Fruit fly (Drosophila melanogaster) whole organism, wandering third instar larva: ENCODE results near the gene CG40486.

ENCODE experiments used
- Abd-B ChIP-seq: fragments of >200 bp; optimal IDR thresholded peaks from 2 replicates; lab custom pipeline; 2017; ENCODE audit warnings: missing biosample characterization, missing genetic modification characterization
- CG32264 ChIP-seq: fragments of 200-800 bp; sonication (Bioruptor generic); optimal IDR thresholded peaks from 2 replicates; lab custom pipeline; 2016; ENCODE audit warnings: missing biosample characterization, missing genetic modification characterization
- CrebA ChIP-seq: fragments of 200-800 bp; sonication (Bioruptor generic); optimal IDR thresholded peaks from 2 replicates; lab custom pipeline; 2016; ENCODE audit warnings: missing biosample characterization, mild to moderate bottlenecking, missing genetic modification characterization, borderline replicate concordance
- Dfd ChIP-seq: fragments of >200 bp; optimal IDR thresholded peaks from 2 replicates; lab custom pipeline; 2017; ENCODE audit warnings: missing biosample characterization, missing genetic modification characterization
- Dif ChIP-seq: fragments of 200-275, 200-300 bp; sonication (Bioruptor generic); optimal IDR thresholded peaks from 2 replicates; lab custom pipeline; 2018; ENCODE audit warnings: missing biosample characterization, missing genetic modification characterization; ENCODE audit not compliant: partially characterized antibody
- GATAd ChIP-seq: sonication (Bioruptor generic); optimal IDR thresholded peaks from 2 replicates; lab custom pipeline; 2016; ENCODE audit warnings: missing biosample characterization, missing genetic modification characterization
- HLH106 ChIP-seq: fragments of 200-800 bp; optimal IDR thresholded peaks from 3 replicates; lab custom pipeline; 2019; ENCODE audit warnings: missing biosample characterization, mild to moderate bottlenecking, missing genetic modification characterization, moderate library complexity
- Hnf4 ChIP-seq: fragments of 200-800 bp; sonication (Bioruptor generic); optimal IDR thresholded peaks from 2 replicates; lab custom pipeline; 2016; ENCODE audit warnings: missing biosample characterization, mild to moderate bottlenecking, missing genetic modification characterization
- Hr78 ChIP-seq: fragments of >200 bp; optimal IDR thresholded peaks from 2 replicates; lab custom pipeline; 2017; ENCODE audit warnings: missing biosample characterization, missing genetic modification characterization
- Hr83 ChIP-seq: fragments of 200-300 bp; sonication (Bioruptor generic); optimal IDR thresholded peaks from 2 replicates; lab custom pipeline; 2016; ENCODE audit warnings: missing biosample characterization, mild to moderate bottlenecking, missing genetic modification characterization, moderate library complexity; ENCODE audit not compliant: poor library complexity, severe bottlenecking
- Jra ChIP-seq: sonication (Bioruptor generic); optimal IDR thresholded peaks from 2 replicates; lab custom pipeline; 2016; ENCODE audit warnings: missing biosample characterization, missing genetic modification characterization
- Mio ChIP-seq: sonication (Bioruptor generic); optimal IDR thresholded peaks from 2 replicates; lab custom pipeline; 2016; ENCODE audit warnings: missing biosample characterization, missing genetic modification characterization
- Myc ChIP-seq: fragments of >200 bp; optimal IDR thresholded peaks from 2 replicates; lab custom pipeline; 2017
- N ChIP-seq: fragments of >200 bp; optimal IDR thresholded peaks from 2 replicates; lab custom pipeline; 2018; ENCODE audit warnings: missing biosample characterization, missing external identifiers, missing genetic modification characterization
- Sp1 ChIP-seq: fragments of 200-800 bp; sonication (Bioruptor generic); optimal IDR thresholded peaks from 3 replicates; lab custom pipeline; 2019; ENCODE audit warnings: missing biosample characterization, mild to moderate bottlenecking, missing genetic modification characterization, moderate library complexity
- Vsx2 ChIP-seq: fragments of 200-300, 225-300 bp; sonication (Bioruptor generic); optimal IDR thresholded peaks from 2 replicates; lab custom pipeline; 2018; ENCODE audit warnings: missing biosample characterization, missing genetic modification characterization; ENCODE audit not compliant: partially characterized antibody
- dl ChIP-seq, 2 experiments: fragments of 175-275, 200-275 bp in 1 of 2; fragments of 200-275 bp in 1 of 2; sonication (Bioruptor generic); optimal IDR thresholded peaks; lab custom pipeline; 2018; ENCODE audit warnings: mild to moderate bottlenecking in 2 of 2, missing biosample characterization in 2 of 2, missing genetic modification characterization in 2 of 2, moderate library complexity in 2 of 2; ENCODE audit not compliant: partially characterized antibody in 2 of 2, insufficient read depth in 1 of 2
- dmrt93B ChIP-seq: fragments of 200-800 bp; sonication (Bioruptor generic); optimal IDR thresholded peaks from 2 replicates; lab custom pipeline; 2018; ENCODE audit warnings: missing biosample characterization, mild to moderate bottlenecking, missing genetic modification characterization
- dsf ChIP-seq: sonication (Bioruptor generic); optimal IDR thresholded peaks from 2 replicates; lab custom pipeline; 2016; ENCODE audit warnings: missing biosample characterization, missing genetic modification characterization, borderline replicate concordance
- ey ChIP-seq: fragments of 200-800 bp; sonication (Bioruptor generic); optimal IDR thresholded peaks from 2 replicates; lab custom pipeline; 2016; ENCODE audit warnings: missing biosample characterization, missing genetic modification characterization
- foxo ChIP-seq, 2 experiments: fragments of 200-800 bp; sonication (Bioruptor generic); optimal IDR thresholded peaks; 2 replicates in 1 of 2; 3 replicates in 1 of 2; lab custom pipeline; 2016 to 2017; ENCODE audit warnings: missing biosample characterization in 2 of 2, missing genetic modification characterization in 2 of 2
- fru ChIP-seq: fragments of 200-800 bp; sonication (Bioruptor generic); optimal IDR thresholded peaks from 3 replicates; lab custom pipeline; 2016; ENCODE audit warnings: missing biosample characterization, mild to moderate bottlenecking, missing genetic modification characterization
- h ChIP-seq: fragments of 200-800 bp; sonication (Bioruptor generic); optimal IDR thresholded peaks from 3 replicates; lab custom pipeline; 2016; ENCODE audit warnings: missing biosample characterization, mild to moderate bottlenecking, missing genetic modification characterization
- jim ChIP-seq: fragments of 175-275, 200-325 bp; sonication (Bioruptor generic); optimal IDR thresholded peaks from 2 replicates; lab custom pipeline; 2016; ENCODE audit warnings: missing biosample characterization, mild to moderate bottlenecking, missing genetic modification characterization
- lola ChIP-seq: fragments of >200 bp; optimal IDR thresholded peaks from 2 replicates; lab custom pipeline; 2017; ENCODE audit warnings: missing biosample characterization, missing genetic modification characterization
- pan ChIP-seq: fragments of >200 bp; optimal IDR thresholded peaks from 2 replicates; lab custom pipeline; 2017
- rgr ChIP-seq: fragments of 200-800 bp; sonication (Bioruptor generic); optimal IDR thresholded peaks from 3 replicates; lab custom pipeline; 2016; ENCODE audit warnings: missing biosample characterization, mild to moderate bottlenecking, missing genetic modification characterization
- sage ChIP-seq: fragments of 200-800 bp; sonication (Bioruptor generic); optimal IDR thresholded peaks from 2 replicates; lab custom pipeline; 2016; ENCODE audit warnings: missing biosample characterization, mild to moderate bottlenecking, missing genetic modification characterization
- tai ChIP-seq: sonication (Bioruptor generic); optimal IDR thresholded peaks from 2 replicates; lab custom pipeline; 2016; ENCODE audit warnings: missing biosample characterization, missing genetic modification characterization
- usp ChIP-seq: fragments of >200 bp; optimal IDR thresholded peaks from 2 replicates; lab custom pipeline; 2017; ENCODE audit warnings: missing biosample characterization, missing genetic modification characterization

The CG40486 gene

dm6 chrX:22959991-22960390 is at the start of gene CG40486:
CG40486 (minus strand) TSS chrX:22960091.
- no peak for TF ChIP-seq dsf (GFP tag; lab: Kevin White, UChicago)
- no peak for TF ChIP-seq h (GFP tag; lab: Kevin White, UChicago)
- TF ChIP-seq N (GFP tag; lab: Kevin White, UChicago): no peak
- no peak for TF ChIP-seq Dfd (GFP tag; lab: Kevin White, UChicago)
- no peak for TF ChIP-seq lola (GFP tag; lab: Kevin White, UChicago)
- no peak for TF ChIP-seq Dif (GFP tag; lab: Kevin White, UChicago)
- TF ChIP-seq tai (GFP tag; lab: Kevin White, UChicago): no peak

DNA sequence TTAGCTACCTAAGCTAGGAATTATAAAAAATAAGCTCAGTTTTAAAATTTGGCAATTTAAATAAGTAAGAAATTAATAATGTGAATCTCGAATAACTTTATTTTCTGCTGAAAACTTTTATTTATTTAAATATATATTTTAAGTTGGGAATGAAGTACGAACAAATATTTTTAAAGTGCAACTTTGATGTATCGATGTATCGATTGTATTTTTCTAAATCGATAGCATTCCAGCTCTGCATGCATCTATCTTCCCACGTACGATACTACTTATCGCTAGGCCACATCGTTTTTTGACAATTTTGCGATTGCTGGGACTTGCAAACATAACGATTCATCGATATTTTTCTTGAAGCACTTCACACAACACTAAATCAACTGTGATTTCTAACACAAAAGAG is 47.5 kb upstream of the CG40486 start:
- peak in 1 of 2 experiments; percentile 30 for TF ChIP-seq foxo (GFP tag; optimal IDR thresholded peaks at IDR 0.05; lab: Kevin White, UChicago)
- peak; percentile 18 for TF ChIP-seq Hnf4 (GFP tag; lab: Kevin White, UChicago)
- no peak for TF ChIP-seq rgr (GFP tag; lab: Kevin White, UChicago)
- no peak for TF ChIP-seq Hr78 (GFP tag; lab: Kevin White, UChicago)
- TF ChIP-seq CrebA (GFP tag; lab: Kevin White, UChicago): no peak
- no peak for TF ChIP-seq Vsx2 (GFP tag; lab: Kevin White, UChicago)
- TF ChIP-seq dmrt93B (GFP tag; lab: Kevin White, UChicago): no peak

DNA sequence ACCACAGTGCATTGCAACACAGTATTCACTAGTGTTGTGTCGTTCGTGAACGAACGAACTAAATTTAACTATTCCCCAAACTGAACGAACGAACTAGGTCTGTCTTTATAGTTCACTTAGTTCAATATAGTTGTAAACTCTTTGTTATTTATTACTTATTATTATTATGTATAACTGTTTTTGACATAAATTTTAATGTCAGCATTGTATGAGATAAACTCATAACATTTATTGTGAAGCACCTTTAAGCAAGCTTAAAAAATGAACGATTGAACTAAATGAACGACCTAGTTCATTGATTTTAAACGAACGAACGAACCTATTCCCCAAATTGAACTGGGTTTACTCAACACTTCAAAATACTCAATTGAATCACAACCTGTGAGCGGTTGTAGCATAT is 47.0 kb upstream of the CG40486 start:
- TF ChIP-seq GATAd (GFP tag; lab: Kevin White, UChicago) (no peak), dsf (GFP tag; lab: Kevin White, UChicago) (no peak)

- TF ChIP-seq usp (GFP tag; lab: Kevin White, UChicago): no peak
- peak; percentile 1 for TF ChIP-seq fru (GFP tag; lab: Kevin White, UChicago)
- TF ChIP-seq Dfd (GFP tag; lab: Kevin White, UChicago): no peak
- no peak for TF ChIP-seq dmrt93B (GFP tag; lab: Kevin White, UChicago)
- no peak for TF ChIP-seq N (GFP tag; lab: Kevin White, UChicago)
- TF ChIP-seq HLH106: peak; percentile 6
- TF ChIP-seq pan (lab: Kevin White, UChicago): no peak
- no peak for TF ChIP-seq GATAd (GFP tag; lab: Kevin White, UChicago)
- TF ChIP-seq jim: no peak
- TF ChIP-seq Abd-B: no peak
- no peak for TF ChIP-seq dsf (GFP tag; lab: Kevin White, UChicago)
- no peak for TF ChIP-seq sage (GFP tag; lab: Kevin White, UChicago)
- TF ChIP-seq, all 38 proteins: peak for 2
Measured at dm6 chrX:23004598-23005469, 44.9 kb upstream of the CG40486 start, which contains the start of the genes stnA and stnB. stnA (minus strand) TSS chrX:23004648. stnB (minus strand) TSS chrX:23004648.

DNA sequence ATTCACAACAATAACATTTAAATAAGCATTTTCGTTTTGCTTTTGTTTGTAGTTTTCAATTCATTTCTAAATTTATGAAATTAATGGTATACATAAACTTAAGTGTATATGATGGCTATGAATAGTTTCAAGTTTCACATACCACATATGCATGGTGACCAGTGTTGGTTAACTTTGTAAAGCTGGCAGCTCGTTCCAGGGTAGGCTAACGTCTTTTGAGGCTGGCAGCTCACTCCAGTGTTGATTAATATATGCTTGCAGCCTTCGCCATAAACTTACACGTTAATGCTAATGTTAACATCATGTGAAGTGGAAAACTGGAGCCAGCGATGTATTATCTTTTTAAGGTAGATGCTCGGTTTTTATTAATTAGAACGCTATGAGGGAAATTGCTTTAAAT is 21.6 kb upstream of the CG40486 start:
- TF ChIP-seq dmrt93B (GFP tag; lab: Kevin White, UChicago): no peak
- no peak for TF ChIP-seq pan (lab: Kevin White, UChicago)
- TF ChIP-seq lola (GFP tag; lab: Kevin White, UChicago): no peak

DNA sequence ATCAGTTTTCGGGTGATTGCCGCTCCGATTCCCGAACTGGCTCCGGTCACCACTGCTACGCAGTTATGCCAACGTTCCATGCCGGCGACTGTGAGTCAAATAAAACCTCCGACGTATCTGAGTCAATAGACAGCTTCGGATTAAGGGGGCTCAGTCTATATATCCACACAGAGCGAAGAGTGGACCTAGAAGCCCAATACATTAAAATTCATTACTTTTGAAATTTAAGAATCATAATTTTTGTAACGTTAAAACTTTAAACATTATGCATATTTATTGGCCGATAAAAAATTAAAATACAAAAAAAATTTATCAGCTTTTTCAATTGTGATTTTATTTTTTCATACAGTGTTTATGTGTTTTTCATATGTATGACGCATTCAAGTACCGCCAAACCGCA is 2.4 kb upstream of the CG40486 start, which contains the start of gene CG40485:
Gene CG40485 (minus strand): TSS at position 101 of the 400 bp plus-strand sequence.
- no peak for TF ChIP-seq Hr83 (GFP tag; lab: Kevin White, UChicago)
- no peak for TF ChIP-seq sage (GFP tag; lab: Kevin White, UChicago)
- TF ChIP-seq ey (GFP tag; lab: Kevin White, UChicago): no peak
- TF ChIP-seq Abd-B: no peak
- no peak for TF ChIP-seq Jra (GFP tag; lab: Kevin White, UChicago)
- TF ChIP-seq dl (GFP tag; optimal IDR thresholded peaks at IDR 0.05; lab: Kevin White, UChicago; ENCODE audit: insufficient read depth in 1 of 2, partially characterized antibody in 2 of 2): no peak
- TF ChIP-seq GATAd (GFP tag; lab: Kevin White, UChicago): no peak
- no peak for TF ChIP-seq rgr (GFP tag; lab: Kevin White, UChicago)
- TF ChIP-seq CG32264 (GFP tag; lab: Kevin White, UChicago): no peak
- no peak for TF ChIP-seq Sp1 (GFP tag; lab: Kevin White, UChicago)
- TF ChIP-seq Mio: no peak
- TF ChIP-seq dsf (GFP tag; lab: Kevin White, UChicago): no peak
- TF ChIP-seq usp (GFP tag; lab: Kevin White, UChicago): no peak
- TF ChIP-seq Myc (lab: Kevin White, UChicago): no peak
